Worm (Caenorhabditis elegans) whole organism, young adult: ENCODE measurements around the gene frm-5.1.

Experiments
- F49E8.2 ChIP-seq: sonication (generic microtip); optimal IDR thresholded peaks from 3 replicates; lab custom pipeline; 2017; ENCODE audit warnings: missing genetic modification characterization, mild to moderate bottlenecking, missing compliant biosample characterization, antibody characterized with exemption, moderate library complexity; ENCODE audit not compliant: insufficient read depth
- ama-1 ChIP-seq, 3 experiments: fragments of 150-350 bp in 1 of 3; sonication (generic microtip) in 2 of 3; optimal IDR thresholded peaks; 2 replicates each; lab custom pipeline; 2014 to 2018; ENCODE audit warnings: missing biosample characterization in 2 of 3, missing genetic modification characterization in 2 of 3, missing genetic modification reagents in 2 of 3
- dox-1 ChIP-seq: fragments of 200-800 bp; sonication (Bioruptor generic); IDR thresholded peaks from 2 replicates; pipeline ENCODE4 v1.3.6; 2022; ENCODE audit warnings: missing genetic modification reagents, missing genetic modification characterization, missing compliant biosample characterization
- dpl-1 ChIP-seq: fragments of 150-350 bp; optimal IDR thresholded peaks from 2 replicates; lab custom pipeline; 2014; ENCODE audit warnings: missing biosample characterization, missing genetic modification reagents, missing genetic modification characterization
- ets-4 ChIP-seq: fragments of 200-800 bp; sonication (Bioruptor generic); optimal IDR thresholded peaks from 2 replicates; lab custom pipeline; 2018; ENCODE audit warnings: mild to moderate bottlenecking, missing genetic modification characterization, missing compliant biosample characterization
- hsf-1 ChIP-seq: fragments of 200-800 bp; sonication (Bioruptor generic); IDR thresholded peaks from 2 replicates; pipeline ENCODE4 v1.3.6; 2022; ENCODE audit warnings: missing genetic modification reagents, missing genetic modification characterization, missing compliant biosample characterization
- lin-26 ChIP-seq: fragments of 200-800 bp; sonication (Bioruptor generic); IDR thresholded peaks from 2 replicates; pipeline ENCODE4 v1.3.6; 2022; ENCODE audit warnings: missing genetic modification reagents, missing genetic modification characterization, missing compliant biosample characterization
- lir-1 ChIP-seq: fragments of 200-800 bp; sonication (Bioruptor generic); conservative IDR thresholded peaks from 2 replicates; pipeline ENCODE4 v1.3.6; 2022; ENCODE audit warnings: missing genetic modification reagents, missing genetic modification characterization, missing compliant biosample characterization
- pha-4 ChIP-seq: fragments of 150-350 bp; sonication (generic microtip); optimal IDR thresholded peaks from 2 replicates; lab custom pipeline; 2014; ENCODE audit warnings: missing biosample characterization, missing genetic modification reagents, missing genetic modification characterization
- snpc-1.1 ChIP-seq: sonication (generic microtip); optimal IDR thresholded peaks from 2 replicates; lab custom pipeline; 2017; ENCODE audit warnings: missing genetic modification characterization, mild to moderate bottlenecking, missing compliant biosample characterization, antibody characterized with exemption, moderate library complexity, missing genotype, missing genetic modification reagents; ENCODE audit not compliant: insufficient read depth
- unc-130 ChIP-seq: sonication (generic microtip); optimal IDR thresholded peaks from 2 replicates; lab custom pipeline; 2016; ENCODE audit warnings: missing genetic modification reagents, missing genetic modification characterization, missing compliant biosample characterization
- zfh-2 ChIP-seq: fragments of 200-800 bp; sonication (Bioruptor generic); conservative IDR thresholded peaks from 2 replicates; pipeline ENCODE4 v1.3.6; 2022; ENCODE audit warnings: missing genetic modification reagents, missing genetic modification characterization, missing compliant biosample characterization

ce11 chrIV:53539-53938, 4.9 kb upstream of the frm-5.1 start, which contains the start of gene T05C7.4:
- TF ChIP-seq zfh-2 (GFP tag; lab: Robert Waterston, UW) (no peak), dox-1 (GFP tag; lab: Robert Waterston, UW) (no peak), lin-26 (GFP tag; lab: Robert Waterston, UW) (no peak), ama-1 (optimal IDR thresholded peaks at IDR 0.05; lab: Kevin White, UChicago) (no peak), ama-1 (GFP tag; optimal IDR thresholded peaks at IDR 0.05; lab: Kevin White, UChicago) (no peak), ets-4 (no peak), F49E8.2 (tag; lab: Kevin White, UChicago) (no peak), pha-4 (no peak), dpl-1 (GFP tag; lab: Kevin White, UChicago) (no peak), unc-130 (GFP tag; lab: Kevin White, UChicago) (no peak), snpc-1.1 (tag; lab: Kevin White, UChicago) (no peak), lir-1 (GFP tag; lab: Robert Waterston, UW) (no peak), hsf-1 (GFP tag; lab: Robert Waterston, UW) (no peak)
